Worm (Caenorhabditis elegans) whole organism, L2 larva: Measurements from ENCODE around the gene clec-251.

Experiments
- C34F6.9 ChIP-seq: fragments of 150-350 bp; optimal IDR thresholded peaks from 2 replicates; lab custom pipeline; 2014; ENCODE audit warnings: missing biosample characterization, missing genetic modification characterization
- F13H6.1 ChIP-seq: sonication (generic microtip); optimal IDR thresholded peaks from 2 replicates; lab custom pipeline; 2016; ENCODE audit warnings: missing genetic modification characterization, missing compliant biosample characterization
- R02D3.7 ChIP-seq: fragments of 150-350 bp; optimal IDR thresholded peaks from 2 replicates; lab custom pipeline; 2014; ENCODE audit warnings: missing biosample characterization, missing genetic modification characterization
- ZK546.5 ChIP-seq: sonication (generic microtip); optimal IDR thresholded peaks from 2 replicates; lab custom pipeline; 2017; ENCODE audit warnings: missing biosample characterization, missing genetic modification characterization
- alr-1 ChIP-seq: fragments of 150-350 bp; optimal IDR thresholded peaks from 2 replicates; lab custom pipeline; 2014; ENCODE audit warnings: missing biosample characterization, missing genetic modification characterization
- aly-2 ChIP-seq: fragments of 150-350 bp; optimal IDR thresholded peaks from 2 replicates; lab custom pipeline; 2014; ENCODE audit warnings: missing biosample characterization, missing genetic modification characterization
- ceh-16 ChIP-seq: fragments of 150-350 bp; optimal IDR thresholded peaks from 2 replicates; lab custom pipeline; 2014; ENCODE audit warnings: missing biosample characterization, missing genetic modification characterization
- ceh-82 ChIP-seq: fragments of 150-350 bp; optimal IDR thresholded peaks from 2 replicates; lab custom pipeline; 2014; ENCODE audit warnings: missing biosample characterization, missing genetic modification characterization
- crh-2 ChIP-seq: sonication (generic microtip); optimal IDR thresholded peaks from 2 replicates; lab custom pipeline; 2017; ENCODE audit warnings: missing biosample characterization, missing genetic modification characterization
- dmd-4 ChIP-seq: sonication (generic microtip); optimal IDR thresholded peaks from 2 replicates; lab custom pipeline; 2017; ENCODE audit warnings: missing biosample characterization, missing genetic modification characterization
- egl-27 ChIP-seq: sonication (generic microtip); optimal IDR thresholded peaks from 3 replicates; lab custom pipeline; 2017; ENCODE audit warnings: missing biosample characterization, missing genetic modification reagents, missing genetic modification characterization
- elt-1 ChIP-seq: fragments of 150-350 bp; optimal IDR thresholded peaks from 2 replicates; lab custom pipeline; 2014; ENCODE audit warnings: missing biosample characterization, missing genetic modification characterization
- fos-1 ChIP-seq: fragments of 150-350 bp; optimal IDR thresholded peaks from 2 replicates; lab custom pipeline; 2014; ENCODE audit warnings: missing biosample characterization, missing genetic modification characterization
- gmeb-1 ChIP-seq: fragments of 150-350 bp; optimal IDR thresholded peaks from 2 replicates; lab custom pipeline; 2014; ENCODE audit warnings: missing biosample characterization, missing genetic modification characterization
- lin-11 ChIP-seq: fragments of 150-350 bp; sonication (generic microtip); optimal IDR thresholded peaks from 2 replicates; lab custom pipeline; 2014; ENCODE audit warnings: missing biosample characterization, missing genetic modification characterization, inconsistent platforms, mixed read lengths
- lin-39 ChIP-seq: fragments of 150-350 bp; optimal IDR thresholded peaks from 2 replicates; lab custom pipeline; 2014; ENCODE audit warnings: missing biosample characterization, missing genetic modification reagents, missing genetic modification characterization
- mdl-1 ChIP-seq, 2 experiments: fragments of 150-350 bp in 1 of 2; sonication (generic microtip) in 1 of 2; optimal IDR thresholded peaks; 2 replicates each; lab custom pipeline; 2017; ENCODE audit warnings: missing biosample characterization in 2 of 2, missing genetic modification characterization in 2 of 2
- nhr-11 ChIP-seq: fragments of 150-350 bp; optimal IDR thresholded peaks from 2 replicates; lab custom pipeline; 2014; ENCODE audit warnings: missing biosample characterization, missing genetic modification characterization
- nhr-12 ChIP-seq: fragments of 150-350 bp; optimal IDR thresholded peaks from 2 replicates; lab custom pipeline; 2014; ENCODE audit warnings: missing biosample characterization, missing genetic modification characterization
- nhr-129 ChIP-seq: fragments of 150-350 bp; optimal IDR thresholded peaks from 2 replicates; lab custom pipeline; 2014; ENCODE audit warnings: missing biosample characterization, missing genetic modification characterization
- nhr-21 ChIP-seq: fragments of 150-350 bp; optimal IDR thresholded peaks from 2 replicates; lab custom pipeline; 2014; ENCODE audit warnings: missing biosample characterization, missing genetic modification characterization
- nhr-23 ChIP-seq: fragments of 150-350 bp; optimal IDR thresholded peaks from 2 replicates; lab custom pipeline; 2014; ENCODE audit warnings: missing biosample characterization, missing genetic modification reagents, missing genetic modification characterization
- nhr-77 ChIP-seq: fragments of 150-350 bp; optimal IDR thresholded peaks from 2 replicates; lab custom pipeline; 2014; ENCODE audit warnings: missing biosample characterization, missing genetic modification characterization
- peb-1 ChIP-seq: fragments of 150-350 bp; optimal IDR thresholded peaks from 2 replicates; lab custom pipeline; 2014; ENCODE audit warnings: missing biosample characterization, missing genetic modification characterization
- sem-4 ChIP-seq: fragments of 150-350 bp; optimal IDR thresholded peaks from 2 replicates; lab custom pipeline; 2014; ENCODE audit warnings: missing biosample characterization, missing genetic modification reagents, missing genetic modification characterization
- skn-1 ChIP-seq: sonication (generic microtip); optimal IDR thresholded peaks from 2 replicates; lab custom pipeline; 2017; ENCODE audit warnings: missing biosample characterization, missing genetic modification characterization
- sma-3 ChIP-seq: sonication (generic microtip); optimal IDR thresholded peaks from 2 replicates; lab custom pipeline; 2016; ENCODE audit warnings: missing genetic modification reagents, missing genetic modification characterization, missing compliant biosample characterization
- sma-9 ChIP-seq, 2 experiments: fragments of 150-350 bp in 1 of 2; sonication (generic microtip) in 1 of 2; optimal IDR thresholded peaks; 2 replicates each; lab custom pipeline; 2014 to 2016; ENCODE audit warnings: missing genetic modification characterization in 2 of 2, mild to moderate bottlenecking in 1 of 2, missing biosample characterization in 1 of 2, missing compliant biosample characterization in 1 of 2, missing genetic modification reagents in 1 of 2, moderate library complexity in 1 of 2
- unc-39 ChIP-seq: fragments of 150-350 bp; optimal IDR thresholded peaks from 2 replicates; lab custom pipeline; 2014; ENCODE audit warnings: missing biosample characterization, missing genetic modification characterization
- unc-55 ChIP-seq: fragments of 150-350 bp; sonication (generic microtip); optimal IDR thresholded peaks from 3 replicates; lab custom pipeline; 2014; ENCODE audit warnings: missing biosample characterization, missing genetic modification reagents, missing genetic modification characterization
- unc-62 ChIP-seq: fragments of 150-350 bp; optimal IDR thresholded peaks from 2 replicates; lab custom pipeline; 2014; ENCODE audit warnings: missing biosample characterization, missing genetic modification reagents, missing genetic modification characterization
- zag-1 ChIP-seq: fragments of 150-350 bp; optimal IDR thresholded peaks from 2 replicates; lab custom pipeline; 2014; ENCODE audit warnings: missing biosample characterization, missing genetic modification characterization
- ztf-4 ChIP-seq: fragments of 150-350 bp; optimal IDR thresholded peaks from 2 replicates; lab custom pipeline; 2014; ENCODE audit warnings: missing biosample characterization, missing genetic modification characterization

The clec-251 gene

DNA sequence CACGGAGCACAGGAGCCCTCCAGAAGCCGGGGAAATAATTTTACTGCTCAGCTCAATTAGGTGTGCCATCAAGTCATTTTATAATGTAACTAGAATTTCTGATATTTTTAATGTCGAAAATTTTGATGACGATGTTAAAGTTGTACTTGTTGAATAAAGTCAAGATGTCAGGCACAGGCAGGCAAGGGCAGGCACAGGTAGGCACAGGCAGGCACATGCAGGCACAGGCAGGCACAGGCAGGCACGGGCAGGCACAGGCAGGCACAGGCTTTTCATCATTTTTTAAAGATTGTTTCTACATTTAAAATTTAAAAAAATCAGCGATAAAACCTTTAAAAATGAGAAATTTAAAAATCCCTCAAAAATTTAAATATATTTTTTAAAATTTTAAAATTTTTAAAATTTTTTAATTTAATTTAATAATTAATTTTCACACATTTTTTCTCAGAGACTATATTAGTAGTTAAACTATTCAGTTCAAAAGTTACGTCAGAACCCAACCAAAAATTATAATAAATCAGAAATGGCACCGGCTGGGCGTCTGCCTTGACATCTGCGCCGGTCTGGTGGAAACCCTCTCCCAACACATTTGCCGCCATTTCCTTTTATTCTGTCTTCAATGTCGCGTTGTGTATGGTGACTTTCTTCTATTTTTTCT is 37.5 kb downstream of the clec-251 start, which contains the start of gene Y17D7C.6:
TSS of gene Y17D7C.6 (plus strand) at position 608 of the 658 bp plus-strand sequence.
- no peak for TF ChIP-seq lin-39
- no peak for TF ChIP-seq C34F6.9
- no peak for TF ChIP-seq peb-1 (tag; lab: Kevin White, UChicago)
- no peak for TF ChIP-seq nhr-11 (tag; lab: Kevin White, UChicago)
- no peak for TF ChIP-seq nhr-77 (tag; lab: Kevin White, UChicago)
- TF ChIP-seq ztf-4 (tag; lab: Kevin White, UChicago), result no peak
- TF ChIP-seq sma-9 (GFP tag; optimal IDR thresholded peaks at IDR 0.05; lab: Kevin White, UChicago), result no peak
- TF ChIP-seq sma-9 (tag; optimal IDR thresholded peaks at IDR 0.05; lab: Kevin White, UChicago), result no peak

DNA sequence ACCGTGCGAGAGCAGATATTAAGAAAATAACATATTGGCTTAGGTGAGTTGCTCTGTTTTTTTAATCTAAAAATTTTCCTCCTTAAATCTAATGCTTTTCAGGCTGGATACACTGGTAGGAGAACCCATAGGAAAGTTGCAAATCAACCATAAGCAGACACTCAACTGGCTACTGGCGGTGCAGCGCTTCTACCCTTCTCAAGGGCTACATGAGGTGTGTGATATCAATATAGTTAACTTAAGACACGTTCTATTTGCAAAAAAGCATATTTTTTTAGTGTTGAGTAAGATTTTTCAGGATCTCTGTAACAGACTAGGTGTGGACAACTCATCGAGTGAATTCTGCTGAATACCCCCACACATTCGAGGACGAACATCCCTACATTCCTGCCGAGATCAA is 38.8 kb downstream of the clec-251 start:
- no peak for TF ChIP-seq unc-55
- TF ChIP-seq nhr-129 (tag; lab: Kevin White, UChicago), result no peak
- TF ChIP-seq unc-62 (GFP tag; lab: Kevin White, UChicago), result no peak
- no peak for TF ChIP-seq unc-39 (tag; lab: Kevin White, UChicago)
- no peak for TF ChIP-seq peb-1 (tag; lab: Kevin White, UChicago)
- TF ChIP-seq C34F6.9, result no peak
- no peak for TF ChIP-seq elt-1
- no peak for TF ChIP-seq fos-1
- no peak for TF ChIP-seq crh-2
- TF ChIP-seq nhr-11 (tag; lab: Kevin White, UChicago), result no peak
- no peak for TF ChIP-seq nhr-23 (tag; lab: Kevin White, UChicago)
- no peak for TF ChIP-seq ztf-4 (tag; lab: Kevin White, UChicago)
- TF ChIP-seq lin-39, result no peak
- TF ChIP-seq aly-2, result no peak
- TF ChIP-seq dmd-4 (tag; lab: Kevin White, UChicago), result no peak
- TF ChIP-seq nhr-12 (tag; lab: Kevin White, UChicago), result no peak
- no peak for TF ChIP-seq ceh-82 (tag; lab: Kevin White, UChicago)
- no peak for TF ChIP-seq alr-1 (tag; lab: Kevin White, UChicago)
- no peak for TF ChIP-seq egl-27 (tag; lab: Kevin White, UChicago)

DNA sequence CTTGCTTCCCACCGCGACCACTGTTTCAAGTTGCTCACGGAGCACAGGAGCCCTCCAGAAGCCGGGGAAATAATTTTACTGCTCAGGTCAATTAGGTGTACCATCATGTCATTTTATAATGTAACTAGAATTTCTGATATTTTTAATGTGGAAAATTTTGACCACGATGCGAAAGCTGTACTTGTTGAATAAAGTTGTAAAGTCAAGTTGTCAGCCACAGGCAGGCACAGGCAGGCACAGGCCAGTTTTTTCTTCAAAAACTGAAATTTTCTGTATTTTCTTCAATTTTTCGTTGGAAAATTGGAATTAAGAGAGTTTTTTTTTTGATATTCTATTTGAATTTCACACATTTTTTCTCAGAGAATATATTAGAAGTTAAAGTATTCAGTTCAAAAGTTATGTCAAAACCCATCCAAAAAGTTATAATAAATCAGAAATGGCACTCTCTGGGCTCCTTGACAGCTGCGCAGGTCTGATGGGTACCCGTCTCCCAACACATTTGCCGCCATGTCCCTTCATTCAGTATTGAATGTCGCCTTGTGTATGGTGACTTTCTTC is 40.6 kb downstream of the clec-251 start, which contains the start of gene Y17D7C.1:
TSS of gene Y17D7C.1 (plus strand) at position 508 of the 558 bp plus-strand sequence.
- TF ChIP-seq nhr-77 (tag; lab: Kevin White, UChicago), result no peak

DNA sequence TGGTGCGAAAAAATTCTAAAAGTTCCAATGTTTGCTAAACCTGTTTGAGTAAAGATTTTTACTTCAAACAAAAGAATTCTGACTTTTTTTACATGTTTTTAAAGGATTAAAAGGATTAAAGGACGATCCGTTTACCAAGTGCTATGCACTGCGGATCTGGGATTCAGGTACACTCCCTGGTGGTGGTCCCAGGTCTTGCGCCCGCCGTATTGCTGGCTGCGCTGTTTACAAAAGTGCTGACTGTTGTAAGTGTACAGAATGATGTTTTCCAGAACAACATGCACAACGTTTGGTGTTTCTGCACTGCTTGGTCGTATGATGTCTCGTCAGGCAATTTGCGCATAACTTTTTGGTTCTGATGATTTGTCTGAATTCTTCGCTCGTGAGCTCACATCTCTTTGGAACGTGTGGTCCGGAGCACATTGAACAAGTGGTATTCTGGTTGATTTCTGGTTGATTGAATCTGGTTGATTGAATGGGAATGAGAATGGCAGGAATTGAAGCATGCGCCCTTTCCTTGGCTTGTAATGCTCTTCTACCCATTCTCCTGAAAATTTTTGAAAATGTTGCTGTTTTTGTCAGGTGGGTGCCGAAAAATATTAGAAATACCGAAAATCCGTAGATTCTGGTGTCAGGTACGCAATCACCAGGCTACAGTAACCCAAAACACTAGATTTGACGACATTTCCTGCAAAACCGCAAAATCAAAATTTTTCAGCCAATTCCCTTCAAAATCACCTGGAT is 41.3 kb downstream of the clec-251 start:
- TF ChIP-seq nhr-11 (tag; lab: Kevin White, UChicago), result no peak
- TF ChIP-seq lin-11, result no peak
- TF ChIP-seq egl-27 (tag; lab: Kevin White, UChicago), result no peak
- TF ChIP-seq nhr-12 (tag; lab: Kevin White, UChicago), result no peak
- no peak for TF ChIP-seq unc-55
- TF ChIP-seq ceh-82 (tag; lab: Kevin White, UChicago), result no peak
- TF ChIP-seq skn-1 (tag; lab: Kevin White, UChicago), result no peak
- TF ChIP-seq aly-2, result no peak

DNA sequence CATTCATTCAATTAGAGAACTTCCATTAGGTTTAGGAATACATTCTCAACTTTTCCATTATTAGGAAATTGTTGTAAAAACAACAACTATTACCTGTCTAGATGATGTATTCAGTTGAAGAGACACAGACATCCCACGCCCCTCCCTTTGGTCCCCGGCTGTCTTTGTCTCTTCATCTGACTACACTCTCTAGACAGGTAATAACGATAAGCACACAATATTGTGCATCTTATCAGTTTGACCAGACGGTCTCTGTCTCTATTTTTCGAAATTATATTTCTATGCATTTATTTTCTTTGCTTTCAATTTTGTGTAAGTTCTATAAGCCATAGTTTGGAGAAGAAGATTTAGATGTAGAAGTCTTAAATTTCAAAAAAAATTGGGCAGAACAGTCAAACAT is 45.5 kb downstream of the clec-251 start, which contains the start of gene Y69H2.9:
TSS of gene Y69H2.9 (plus strand) at position 233 of the 400 bp plus-strand sequence.
- TF ChIP-seq sma-3 (GFP tag; lab: Kevin White, UChicago) (peak; percentile 62), nhr-21 (tag; lab: Kevin White, UChicago) (no peak), peb-1 (tag; lab: Kevin White, UChicago) (no peak), fos-1 (peak; percentile 46), unc-55 (no peak), gmeb-1 (peak; percentile 19), ceh-16 (tag; lab: Kevin White, UChicago) (no peak), R02D3.7 (tag; lab: Kevin White, UChicago) (no peak), F13H6.1 (tag; lab: Kevin White, UChicago) (no peak), nhr-23 (tag; lab: Kevin White, UChicago) (no peak), skn-1 (tag; lab: Kevin White, UChicago) (no peak), ZK546.5 (tag; lab: Kevin White, UChicago) (no peak), mdl-1 (tag; optimal IDR thresholded peaks at IDR 0.05; lab: Kevin White, UChicago) (no peak), sem-4 (no peak), ceh-82 (tag; lab: Kevin White, UChicago) (no peak), zag-1 (no peak)
